Fruit fly (Drosophila melanogaster): ENCODE data around the gene TotF.

The TotF gene

DNA sequence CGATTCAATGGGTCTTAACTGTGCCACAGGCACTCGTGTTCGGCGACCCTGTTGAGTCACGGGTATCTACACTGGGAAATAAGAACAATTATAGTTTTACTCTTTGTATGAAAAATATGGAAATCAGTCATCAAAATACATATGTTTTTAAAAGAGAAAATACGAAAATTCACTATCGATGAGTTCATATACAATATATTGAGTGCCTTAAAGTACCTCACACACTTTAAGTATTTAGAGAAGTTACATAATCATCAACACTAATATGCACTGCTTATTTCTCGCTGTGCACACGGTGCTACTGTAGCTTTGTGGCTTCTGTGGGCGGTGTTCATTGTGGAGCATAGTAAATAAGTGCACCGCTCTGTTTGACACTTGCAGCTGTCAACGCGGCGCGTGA lies 27.7 kb downstream of the TotF start (continued):
- no peak for TF ChIP-seq CG11695 (GFP tag; IDR thresholded peaks at IDR 0.05)
- no peak for TF ChIP-seq CG17186 (GFP tag; optimal IDR thresholded peaks at IDR 0.05)
- TF ChIP-seq Dip3 (GFP tag; optimal IDR thresholded peaks at IDR 0.05), result no peak
- no peak for TF ChIP-seq Nf-YC (tag; optimal IDR thresholded peaks at IDR 0.05)
- no peak for TF ChIP-seq CG34376 (GFP tag; optimal IDR thresholded peaks at IDR 0.05)
- TF ChIP-seq gsb-n (tag; optimal IDR thresholded peaks at IDR 0.05), result peak; percentile 31
- TF ChIP-seq Fer3 (tag; optimal IDR thresholded peaks at IDR 0.05), result no peak
- no peak for TF ChIP-seq CG3281 (GFP tag; optimal IDR thresholded peaks at IDR 0.05)
- TF ChIP-seq CG14667 (GFP tag; IDR thresholded peaks at IDR 0.05), result no peak
- no peak for TF ChIP-seq lov (optimal IDR thresholded peaks at IDR 0.05)
- TF ChIP-seq lov (GFP tag; IDR thresholded peaks at IDR 0.05), result no peak
- no peak for TF ChIP-seq tio (GFP tag; optimal IDR thresholded peaks at IDR 0.05)
- TF ChIP-seq CG9437 (GFP tag; optimal IDR thresholded peaks at IDR 0.05), result peak; percentile 32
- TF ChIP-seq Sin3A (optimal IDR thresholded peaks at IDR 0.05), result no peak
- no peak for TF ChIP-seq CG9609 (GFP tag; optimal IDR thresholded peaks at IDR 0.05)
- TF ChIP-seq HmgD (GFP tag; optimal IDR thresholded peaks at IDR 0.05), result no peak
- TF ChIP-seq fru (optimal IDR thresholded peaks at IDR 0.05), result no peak
- TF ChIP-seq Lim3 (GFP tag; IDR thresholded peaks at IDR 0.05), result no peak
- TF ChIP-seq emc (GFP tag; optimal IDR thresholded peaks at IDR 0.05), result no peak
- TF ChIP-seq nmo (GFP tag; optimal IDR thresholded peaks at IDR 0.05), result peak; percentile 57
- 0 out of 2 replicates have a peak, but pooled peaks have one; percentile 29 for TF ChIP-seq Ptx1 (GFP tag; IDR thresholded peaks at IDR 0.05)
- no peak for TF ChIP-seq so (GFP tag; IDR thresholded peaks at IDR 0.05)
- no peak for TF ChIP-seq chinmo (GFP tag; IDR thresholded peaks at IDR 0.05; ENCODE audit: partially characterized antibody)
- TF ChIP-seq CG1024 (GFP tag; IDR thresholded peaks at IDR 0.05), result no peak
- peak; percentile 50 for TF ChIP-seq Asciz (GFP tag; optimal IDR thresholded peaks at IDR 0.05)
- no peak for TF ChIP-seq B-H1 (GFP tag; IDR thresholded peaks at IDR 0.05)
- TF ChIP-seq Hmx (GFP tag; optimal IDR thresholded peaks at IDR 0.05), result no peak
- TF ChIP-seq Bdp1 (GFP tag; optimal IDR thresholded peaks at IDR 0.05), result no peak
- no peak for TF ChIP-seq corto (GFP tag; optimal IDR thresholded peaks at IDR 0.05)
- no peak for TF ChIP-seq HLH3B (GFP tag; IDR thresholded peaks at IDR 0.05)

- no peak for TF ChIP-seq CG9215 (GFP tag; IDR thresholded peaks at IDR 0.05)
- TF ChIP-seq Pdp1 (GFP tag; optimal IDR thresholded peaks at IDR 0.05), result no peak
- TF ChIP-seq repo (GFP tag; optimal IDR thresholded peaks at IDR 0.05), result no peak
- no peak for TF ChIP-seq CG1602 (GFP tag; optimal IDR thresholded peaks at IDR 0.05)
- TF ChIP-seq gcm2 (GFP tag; optimal IDR thresholded peaks at IDR 0.05), result no peak
- no peak for TF ChIP-seq CG14860 (GFP tag; IDR thresholded peaks at IDR 0.05; ENCODE audit: partially characterized antibody)
- no peak for TF ChIP-seq Spps (tag; optimal IDR thresholded peaks at IDR 0.05)
- TF ChIP-seq CG12155 (GFP tag; optimal IDR thresholded peaks at IDR 0.05), result no peak
- no peak for TF ChIP-seq CG18011 (GFP tag; optimal IDR thresholded peaks at IDR 0.05)
- TF ChIP-seq CG13894 (tag; optimal IDR thresholded peaks at IDR 0.05), result no peak
- no peak for TF ChIP-seq CG4854 (GFP tag; optimal IDR thresholded peaks at IDR 0.05)
- TF ChIP-seq cato (GFP tag; optimal IDR thresholded peaks at IDR 0.05; ENCODE audit: borderline replicate concordance), result no peak
- TF ChIP-seq psq (GFP tag; optimal IDR thresholded peaks at IDR 0.05), result no peak
- TF ChIP-seq usp (GFP tag; optimal IDR thresholded peaks at IDR 0.05), result no peak
- no peak for TF ChIP-seq dan (GFP tag; IDR thresholded peaks at IDR 0.05)
- TF ChIP-seq CG15011 (GFP tag; optimal IDR thresholded peaks at IDR 0.05), result no peak
- TF ChIP-seq slp2 (GFP tag; optimal IDR thresholded peaks at IDR 0.05), result no peak
- no peak for TF ChIP-seq CG2712 (tag; optimal IDR thresholded peaks at IDR 0.05)
- TF ChIP-seq C15 (GFP tag; IDR thresholded peaks at IDR 0.05), result no peak
Observed at dm6 chr2L:19875007-19875406, 37.2 kb downstream of the TotF start.

Data from whole organism, embryonic.